Worm (Caenorhabditis elegans) whole organism, L3 larva: ENCODE measurements around the gene F25E5.5.

Source experiments
- ceh-16 ChIP-seq: sonication (generic microtip); optimal IDR thresholded peaks from 2 replicates; lab custom pipeline; 2017; ENCODE audit warnings: missing biosample characterization, missing genetic modification characterization
- hmg-11 ChIP-seq: sonication (generic microtip); optimal IDR thresholded peaks from 2 replicates; lab custom pipeline; 2016; ENCODE audit warnings: missing genetic modification characterization, missing compliant biosample characterization
- nhr-76 ChIP-seq: fragments of 150-350 bp; sonication (generic microtip); optimal IDR thresholded peaks from 5 replicates; lab custom pipeline; 2014; ENCODE audit warnings: missing biosample characterization, missing genetic modification characterization
- pqm-1 ChIP-seq: fragments of 150-350 bp; optimal IDR thresholded peaks from 2 replicates; lab custom pipeline; 2017; ENCODE audit warnings: missing biosample characterization, missing genetic modification characterization, inconsistent platforms

DNA sequence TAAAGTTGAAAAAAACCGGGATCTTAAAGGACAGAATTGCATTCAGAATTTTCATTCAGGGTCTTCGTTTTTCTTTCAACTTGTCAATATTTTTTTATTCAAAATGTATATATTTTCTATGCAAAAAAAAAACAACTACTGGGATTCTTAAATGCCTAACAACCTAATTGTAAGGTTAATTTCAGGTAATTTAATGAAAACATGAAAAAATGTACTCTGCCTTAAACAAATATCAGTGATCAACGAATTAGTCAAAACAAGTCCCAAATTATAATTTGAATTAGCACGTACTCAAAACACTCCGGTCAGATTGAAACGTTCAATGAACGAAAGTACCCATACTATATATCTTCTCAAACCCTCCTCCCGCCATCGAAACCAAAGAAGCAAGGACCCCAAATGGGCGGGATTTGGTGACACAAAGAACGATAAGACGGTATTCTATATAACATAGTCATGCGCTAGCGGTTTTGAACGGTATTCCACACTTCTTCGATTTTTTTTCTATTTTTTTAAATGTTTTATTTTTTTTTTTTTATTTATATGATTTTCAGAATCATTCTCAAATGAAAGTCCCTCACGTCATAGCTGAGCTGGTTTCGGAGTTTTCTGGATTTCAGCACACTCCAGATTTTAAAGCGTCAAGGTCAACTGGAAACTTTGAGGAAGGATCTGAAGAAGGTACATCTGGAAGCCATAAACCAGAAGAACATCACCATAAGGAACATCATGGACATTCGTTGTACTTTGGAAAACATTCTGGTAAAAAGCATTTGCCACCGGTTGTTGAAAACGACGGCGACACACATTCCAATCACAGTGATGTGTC lies 11.5 kb upstream of the F25E5.5 start, which contains the start of the genes ddo-2 and F25E5.8:
- TF ChIP-seq nhr-76 (tag; lab: Kevin White, UChicago) (no peak), ceh-16 (tag; lab: Kevin White, UChicago) (no peak), hmg-11 (tag; lab: Kevin White, UChicago) (peak; percentile 11), pqm-1 (no peak)
